Fruit fly (Drosophila melanogaster) whole organism, prepupa: ENCODE measurements around the gene HIP-R.
A peak's percentile ranks its signal among the peaks of the same experiment; 100 is the strongest.

Experiments used
- Blimp-1 ChIP-seq: fragments of 200-800 bp; sonication (Bioruptor generic); optimal IDR thresholded peaks from 3 replicates; lab custom pipeline; 2017; ENCODE audit warnings: missing biosample characterization, missing genetic modification characterization, mild to moderate bottlenecking, moderate library complexity, missing genetic modification reagents
- CG10631 ChIP-seq: fragments of 200-800 bp; sonication (Bioruptor generic); optimal IDR thresholded peaks from 2 replicates; lab custom pipeline; 2016; ENCODE audit warnings: missing biosample characterization, missing genetic modification characterization
- CG11762 ChIP-seq: fragments of 200-800 bp; sonication (Bioruptor generic); optimal IDR thresholded peaks from 3 replicates; lab custom pipeline; 2016; ENCODE audit warnings: missing biosample characterization, missing genetic modification characterization; ENCODE audit not compliant: insufficient read depth
- CG11902 ChIP-seq: fragments of 200-800 bp; sonication (Bioruptor generic); optimal IDR thresholded peaks from 3 replicates; lab custom pipeline; 2016; ENCODE audit warnings: missing biosample characterization, missing genetic modification characterization
- CG15336 ChIP-seq: fragments of 200-800 bp; sonication (Bioruptor generic); IDR thresholded peaks from 2 replicates; pipeline ENCODE4 v1.3.6; 2022; ENCODE audit warnings: missing biosample characterization, missing genetic modification characterization
- CG1621 ChIP-seq: fragments of 200-800 bp; sonication (Bioruptor generic); optimal IDR thresholded peaks from 3 replicates; lab custom pipeline; 2018; ENCODE audit warnings: missing biosample characterization, mild to moderate bottlenecking, missing genetic modification characterization
- CG16779 ChIP-seq: fragments of 200-800 bp; sonication (Bioruptor generic); optimal IDR thresholded peaks from 3 replicates; lab custom pipeline; 2017; ENCODE audit warnings: missing biosample characterization, mild to moderate bottlenecking, missing genetic modification characterization
- CG31627 ChIP-seq: fragments of 200-800 bp; sonication (Bioruptor generic); optimal IDR thresholded peaks from 3 replicates; lab custom pipeline; 2016; ENCODE audit warnings: missing biosample characterization, missing genetic modification characterization
- CG34406 ChIP-seq: fragments of 200-800 bp; sonication (Bioruptor generic); optimal IDR thresholded peaks from 3 replicates; lab custom pipeline; 2016; ENCODE audit warnings: missing biosample characterization, missing genetic modification characterization
- CG3919 ChIP-seq: fragments of 200-800 bp; sonication (Bioruptor generic); optimal IDR thresholded peaks from 3 replicates; lab custom pipeline; 2016; ENCODE audit warnings: missing biosample characterization, missing genetic modification characterization
- CG4318 ChIP-seq: fragments of 200-800 bp; sonication (Bioruptor generic); optimal IDR thresholded peaks from 3 replicates; lab custom pipeline; 2017; ENCODE audit warnings: missing biosample characterization, mild to moderate bottlenecking, missing genetic modification characterization
- CG6163 ChIP-seq: fragments of 200-800 bp; sonication (Bioruptor generic); IDR thresholded peaks from 3 replicates; pipeline ENCODE4 v1.3.6; 2022; ENCODE audit warnings: missing biosample characterization, missing genetic modification characterization
- CG6276 ChIP-seq: fragments of 200-800 bp; sonication (Bioruptor generic); optimal IDR thresholded peaks from 2 replicates; lab custom pipeline; 2017; ENCODE audit warnings: missing biosample characterization, mild to moderate bottlenecking, missing genetic modification characterization
- CG6854 ChIP-seq: fragments of 200-800 bp; sonication (Bioruptor generic); optimal IDR thresholded peaks from 2 replicates; lab custom pipeline; 2017; ENCODE audit warnings: missing biosample characterization, mild to moderate bottlenecking, missing genetic modification characterization
- CG7368 ChIP-seq: fragments of 200-800 bp; sonication (Bioruptor generic); optimal IDR thresholded peaks from 3 replicates; lab custom pipeline; 2016; ENCODE audit warnings: missing biosample characterization, missing genetic modification characterization
- CG8119 ChIP-seq: fragments of 200-800 bp; sonication (Bioruptor generic); IDR thresholded peaks from 3 replicates; pipeline ENCODE4 v1.3.6; 2022; ENCODE audit warnings: missing biosample characterization, missing genetic modification characterization
- CG8319 ChIP-seq: fragments of 200-800 bp; sonication (Bioruptor generic); optimal IDR thresholded peaks from 3 replicates; lab custom pipeline; 2016; ENCODE audit warnings: missing biosample characterization, missing genetic modification characterization
- CG8632 ChIP-seq: fragments of 200-800 bp; sonication (Bioruptor generic); optimal IDR thresholded peaks from 3 replicates; lab custom pipeline; 2016; ENCODE audit warnings: missing biosample characterization, missing genetic modification characterization
- CG9139 ChIP-seq: fragments of 200-800 bp; sonication (Bioruptor generic); optimal IDR thresholded peaks from 3 replicates; lab custom pipeline; 2017; ENCODE audit warnings: missing biosample characterization, mild to moderate bottlenecking, missing genetic modification characterization
- Eip75B ChIP-seq: fragments of 200-800 bp; sonication (Bioruptor generic); optimal IDR thresholded peaks from 3 replicates; lab custom pipeline; 2016; ENCODE audit warnings: missing biosample characterization, missing genetic modification characterization
- Eip78C ChIP-seq: fragments of 200-800 bp; sonication (Bioruptor generic); peaks from one replicate; lab custom pipeline; 2016; ENCODE audit warnings: missing biosample characterization, missing genetic modification characterization
- Eip93F ChIP-seq: fragments of 200-800 bp; sonication (Bioruptor generic); optimal IDR thresholded peaks from 2 replicates; lab custom pipeline; 2016; ENCODE audit warnings: missing biosample characterization, mild to moderate bottlenecking, missing genetic modification characterization
- Ets21C ChIP-seq: fragments of 200-800 bp; sonication (Bioruptor generic); optimal IDR thresholded peaks from 3 replicates; lab custom pipeline; 2016; ENCODE audit warnings: missing biosample characterization, missing genetic modification characterization
- Gug ChIP-seq: fragments of 200-800 bp; sonication (Bioruptor generic); IDR thresholded peaks from 2 replicates; pipeline ENCODE4 v1.3.6; 2022; ENCODE audit warnings: missing biosample characterization, missing genetic modification characterization
- Hr38 ChIP-seq: sonication (Bioruptor generic); optimal IDR thresholded peaks from 2 replicates; lab custom pipeline; 2016; ENCODE audit warnings: missing biosample characterization, missing genetic modification characterization
- Hr39 ChIP-seq: fragments of 200-800 bp; sonication (Bioruptor generic); optimal IDR thresholded peaks from 2 replicates; lab custom pipeline; 2016; ENCODE audit warnings: missing biosample characterization, missing genetic modification characterization
- Hr4 ChIP-seq: fragments of 200-800 bp; sonication (Bioruptor generic); optimal IDR thresholded peaks from 3 replicates; lab custom pipeline; 2016; ENCODE audit warnings: missing biosample characterization, missing genetic modification characterization
- Lpt ChIP-seq: fragments of 200-800 bp; sonication (Bioruptor generic); optimal IDR thresholded peaks from 3 replicates; lab custom pipeline; 2016; ENCODE audit warnings: missing biosample characterization, missing genetic modification characterization
- Met ChIP-seq: fragments of 200-800 bp; sonication (Bioruptor generic); optimal IDR thresholded peaks from 3 replicates; lab custom pipeline; 2016; ENCODE audit warnings: missing biosample characterization, missing genetic modification characterization
- OdsH ChIP-seq: fragments of 200-800 bp; sonication (Bioruptor generic); optimal IDR thresholded peaks from 3 replicates; lab custom pipeline; 2016; ENCODE audit warnings: missing biosample characterization, missing genetic modification characterization
- Sox102F ChIP-seq: fragments of 200-800 bp; sonication (Bioruptor generic); optimal IDR thresholded peaks from 2 replicates; lab custom pipeline; 2016; ENCODE audit warnings: missing biosample characterization, mild to moderate bottlenecking, missing genetic modification characterization
- Sox14 ChIP-seq: fragments of 200-800 bp; sonication (Bioruptor generic); optimal IDR thresholded peaks from 3 replicates; lab custom pipeline; 2016; ENCODE audit warnings: missing biosample characterization, missing genetic modification characterization
- achi ChIP-seq: fragments of 200-800 bp; sonication (Bioruptor generic); optimal IDR thresholded peaks from 3 replicates; lab custom pipeline; 2016; ENCODE audit warnings: missing biosample characterization, missing genetic modification characterization
- cyc ChIP-seq: fragments of 200-800 bp; sonication (Bioruptor generic); optimal IDR thresholded peaks from 3 replicates; lab custom pipeline; 2016; ENCODE audit warnings: missing biosample characterization, missing genetic modification characterization
- dac ChIP-seq: fragments of 200-800 bp; sonication (Bioruptor generic); optimal IDR thresholded peaks from 2 replicates; lab custom pipeline; 2017; ENCODE audit warnings: missing biosample characterization, mild to moderate bottlenecking, missing genetic modification characterization
- eg ChIP-seq: fragments of 200-800 bp; sonication (Bioruptor generic); IDR thresholded peaks from 3 replicates; pipeline ENCODE4 v1.3.6; 2022; ENCODE audit warnings: missing biosample characterization, missing genetic modification characterization
- esn ChIP-seq: fragments of 200-800 bp; sonication (Bioruptor generic); optimal IDR thresholded peaks from 2 replicates; lab custom pipeline; 2016; ENCODE audit warnings: missing biosample characterization, mild to moderate bottlenecking, missing genetic modification characterization, moderate library complexity
- fd59A ChIP-seq: fragments of 200-800 bp; sonication (Bioruptor generic); optimal IDR thresholded peaks from 2 replicates; lab custom pipeline; 2017; ENCODE audit warnings: missing biosample characterization, mild to moderate bottlenecking, missing genetic modification characterization, missing genetic modification reagents
- lz ChIP-seq: fragments of 200-800 bp; sonication (Bioruptor generic); optimal IDR thresholded peaks from 3 replicates; lab custom pipeline; 2016; ENCODE audit warnings: missing biosample characterization, missing genetic modification characterization
- net ChIP-seq: fragments of 200-800 bp; sonication (Bioruptor generic); optimal IDR thresholded peaks from 3 replicates; lab custom pipeline; 2016; ENCODE audit warnings: missing biosample characterization, missing genetic modification characterization
- pdm3 ChIP-seq: fragments of 200-800 bp; sonication (Bioruptor generic); optimal IDR thresholded peaks from 3 replicates; lab custom pipeline; 2016; ENCODE audit warnings: missing biosample characterization, missing genetic modification characterization
- salr ChIP-seq, 2 experiments: fragments of 200-800 bp; sonication (Bioruptor generic); optimal IDR thresholded peaks; 3 replicates each; lab custom pipeline; 2016 to 2018; ENCODE audit warnings: missing biosample characterization in 2 of 2, missing genetic modification characterization in 2 of 2, mild to moderate bottlenecking in 1 of 2
- spab ChIP-seq: fragments of 200-800 bp; sonication (Bioruptor generic); optimal IDR thresholded peaks from 2 replicates; lab custom pipeline; 2017; ENCODE audit warnings: missing biosample characterization, mild to moderate bottlenecking, missing genetic modification characterization, missing genetic modification reagents
- ss ChIP-seq, 2 experiments: fragments of 200-800 bp; sonication (Bioruptor generic); optimal IDR thresholded peaks; 2 replicates in 1 of 2; 3 replicates in 1 of 2; lab custom pipeline; 2017 to 2018; ENCODE audit warnings: mild to moderate bottlenecking in 2 of 2, missing biosample characterization in 2 of 2, missing genetic modification characterization in 2 of 2, moderate library complexity in 1 of 2
- svp ChIP-seq: fragments of 200-800 bp; sonication (Bioruptor generic); peaks from one replicate; lab custom pipeline; 2016; ENCODE audit warnings: missing biosample characterization, missing genetic modification characterization
- topi ChIP-seq: fragments of 200-800 bp; sonication (Bioruptor generic); optimal IDR thresholded peaks from 3 replicates; lab custom pipeline; 2016; ENCODE audit warnings: missing biosample characterization, missing genetic modification characterization
- vri ChIP-seq: fragments of 200-800 bp; sonication (Bioruptor generic); optimal IDR thresholded peaks from 3 replicates; lab custom pipeline; 2016; ENCODE audit warnings: missing biosample characterization, mild to moderate bottlenecking, missing genetic modification characterization

Gene HIP-R

DNA sequence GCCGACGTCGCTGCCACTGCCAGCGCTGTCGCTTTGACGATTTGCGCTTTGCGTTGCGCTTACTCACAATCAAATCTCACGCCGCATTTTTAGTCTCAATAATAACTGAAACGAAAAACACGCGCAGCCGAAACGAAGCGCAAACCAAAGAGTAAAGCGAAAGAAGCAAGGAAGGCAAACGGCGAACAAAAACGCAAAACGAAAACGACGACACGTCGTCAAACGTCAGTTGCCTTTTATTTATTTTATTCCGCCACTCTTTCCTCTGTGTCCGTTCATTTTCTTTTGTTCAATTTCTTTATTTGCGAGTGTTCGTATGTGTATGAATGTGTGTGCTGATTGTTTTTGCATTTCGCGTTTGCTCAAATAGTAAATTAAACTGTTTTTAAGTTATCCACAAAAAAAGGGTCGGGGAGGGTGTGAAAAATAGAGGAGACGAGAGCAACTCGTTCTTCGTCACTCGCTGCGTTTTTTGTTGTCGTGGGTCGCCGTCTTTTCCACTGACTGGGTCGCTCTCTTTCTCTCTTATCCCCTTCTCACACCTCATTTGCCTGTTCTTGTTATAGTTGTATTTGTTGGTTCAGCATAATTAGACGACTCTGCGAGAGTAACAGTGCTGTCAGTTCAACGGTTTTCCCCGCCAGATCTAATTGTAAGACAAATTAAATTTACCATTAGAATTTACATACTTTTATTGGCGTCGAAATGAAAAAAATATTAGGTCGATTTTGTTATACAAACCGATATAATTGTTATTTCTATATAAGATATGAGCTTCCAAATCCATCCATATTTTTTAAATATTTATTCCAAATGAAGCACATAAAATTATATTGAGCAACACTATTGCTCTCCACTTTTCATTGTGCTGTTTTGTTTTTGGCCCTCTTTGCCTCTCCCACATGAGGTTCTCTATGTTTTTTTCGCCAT, 16.7 kb upstream of the HIP-R start (continued):
- TF ChIP-seq vri (no peak), net (GFP tag; lab: Kevin White, UChicago) (no peak), Eip78C (GFP tag; lab: Kevin White, UChicago) (peak; percentile 70), salr (GFP tag; optimal IDR thresholded peaks at IDR 0.05; lab: Kevin White, UChicago) (peak in 1 of 2 experiments; percentile 50), ss (GFP tag; optimal IDR thresholded peaks at IDR 0.05; lab: Kevin White, UChicago) (peak; percentile 1 to 46), CG6276 (GFP tag; lab: Kevin White, UChicago) (peak; percentile 75), Gug (peak; percentile 64), CG8119 (GFP tag; lab: Robert Waterston, UW) (peak; percentile 71), CG6163 (GFP tag; lab: Robert Waterston, UW) (peak; percentile 85), CG15336 (GFP tag; lab: Robert Waterston, UW) (peak; percentile 72), Eip75B (peak; percentile 27), CG3919 (GFP tag; lab: Kevin White, UChicago) (peak; percentile 27), CG4318 (GFP tag; lab: Kevin White, UChicago) (peak; percentile 33), achi (GFP tag; lab: Kevin White, UChicago) (peak; percentile 32), lz (peak; percentile 13)

DNA sequence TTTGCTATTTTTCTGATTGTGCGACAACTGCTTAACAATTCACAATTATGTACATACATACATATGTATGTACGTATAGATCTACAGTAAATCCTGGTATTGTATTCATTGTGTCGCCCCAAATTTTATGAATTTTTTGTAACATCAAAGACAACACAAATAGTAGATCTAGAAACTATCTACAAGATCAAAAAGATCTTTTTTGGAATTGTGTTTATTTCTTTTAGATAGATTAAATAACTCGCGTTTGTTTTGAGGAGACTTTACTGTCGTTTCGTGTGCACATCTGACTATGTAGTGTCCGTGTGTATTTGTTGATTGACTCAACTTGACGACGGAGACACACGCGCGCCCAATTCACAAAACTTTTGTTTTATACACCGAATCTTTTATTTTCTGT, 15.5 kb upstream of the HIP-R start:
- TF ChIP-seq dac (GFP tag; lab: Kevin White, UChicago): peak; percentile 49
- peak; percentile 83 for TF ChIP-seq topi (GFP tag; lab: Kevin White, UChicago)
- peak; percentile 45 for TF ChIP-seq Eip93F (GFP tag; lab: Kevin White, UChicago)
- peak; percentile 75 for TF ChIP-seq CG4318 (GFP tag; lab: Kevin White, UChicago)
- peak; percentile 83 for TF ChIP-seq lz
- TF ChIP-seq spab: peak; percentile 11
- TF ChIP-seq CG8119 (GFP tag; lab: Robert Waterston, UW): peak; percentile 92
- peak; percentile 76 for TF ChIP-seq CG3919 (GFP tag; lab: Kevin White, UChicago)
- TF ChIP-seq cyc (GFP tag; lab: Kevin White, UChicago): peak; percentile 80
- TF ChIP-seq Hr38 (GFP tag; lab: Kevin White, UChicago): no peak
- peak; percentile 94 for TF ChIP-seq Hr4
- peak; percentile 82 for TF ChIP-seq Hr39 (GFP tag; lab: Kevin White, UChicago)
- TF ChIP-seq CG7368 (GFP tag; lab: Kevin White, UChicago): peak; percentile 62
- TF ChIP-seq CG6854: no peak
- peak; percentile 66 for TF ChIP-seq CG11762 (GFP tag; lab: Kevin White, UChicago)
- peak; percentile 55 for TF ChIP-seq CG16779 (tag; lab: Kevin White, UChicago)
- peak; percentile 63 for TF ChIP-seq CG8319 (GFP tag; lab: Kevin White, UChicago)
- TF ChIP-seq salr (GFP tag; optimal IDR thresholded peaks at IDR 0.05; lab: Kevin White, UChicago): peak; percentile 0 to 49
- TF ChIP-seq svp (GFP tag; lab: Kevin White, UChicago): peak; percentile 87
- TF ChIP-seq CG34406 (GFP tag; lab: Kevin White, UChicago): peak; percentile 76
- peak; percentile 80 for TF ChIP-seq CG31627 (GFP tag; lab: Kevin White, UChicago)
- TF ChIP-seq Gug: peak; percentile 89
- TF ChIP-seq esn: peak; percentile 85
- peak; percentile 77 for TF ChIP-seq CG10631 (GFP tag; lab: Kevin White, UChicago)
- TF ChIP-seq CG1621 (tag; lab: Kevin White, UChicago): peak; percentile 46
- peak; percentile 39 for TF ChIP-seq fd59A
- TF ChIP-seq Lpt: peak; percentile 79
- TF ChIP-seq Eip78C (GFP tag; lab: Kevin White, UChicago): peak; percentile 88
- peak; percentile 25 for TF ChIP-seq Blimp-1 (GFP tag; lab: Kevin White, UChicago)
- TF ChIP-seq achi (GFP tag; lab: Kevin White, UChicago): peak; percentile 80
- peak; percentile 84 for TF ChIP-seq Met (GFP tag; lab: Kevin White, UChicago)
- peak; percentile 74 for TF ChIP-seq CG8632
- peak; percentile 96 for TF ChIP-seq eg (GFP tag; lab: Robert Waterston, UW)
- TF ChIP-seq Sox102F (GFP tag; lab: Kevin White, UChicago): peak; percentile 71
- peak; percentile 86 for TF ChIP-seq OdsH (GFP tag; lab: Kevin White, UChicago)
- TF ChIP-seq Ets21C (GFP tag; lab: Kevin White, UChicago): peak; percentile 69
- no peak for TF ChIP-seq CG9139
- TF ChIP-seq CG6163 (GFP tag; lab: Robert Waterston, UW): peak; percentile 94
- TF ChIP-seq CG11902 (GFP tag; lab: Kevin White, UChicago): peak; percentile 52
- peak; percentile 78 for TF ChIP-seq Sox14
- TF ChIP-seq CG6276 (GFP tag; lab: Kevin White, UChicago): peak; percentile 85
- peak; percentile 83 for TF ChIP-seq pdm3 (GFP tag; lab: Kevin White, UChicago)
